Fruit fly (Drosophila melanogaster): ENCODE measurements around the gene eRF3.

dm6 chr2L:12473583-12473982 lies 39.3 kb downstream of the eRF3 start:
- no peak for TF ChIP-seq Hr4 (GFP tag; optimal IDR thresholded peaks at IDR 0.05)
- no peak for TF ChIP-seq CG6854 (GFP tag; optimal IDR thresholded peaks at IDR 0.05)
- no peak for TF ChIP-seq Sox14 (GFP tag; optimal IDR thresholded peaks at IDR 0.05)
- no peak for TF ChIP-seq topi (GFP tag; optimal IDR thresholded peaks at IDR 0.05)
- no peak for TF ChIP-seq svp (GFP tag)
- no peak for TF ChIP-seq CG32006 (GFP tag; optimal IDR thresholded peaks at IDR 0.05)
- TF ChIP-seq CG4318 (GFP tag; optimal IDR thresholded peaks at IDR 0.05) = no peak
- TF ChIP-seq vri (GFP tag; optimal IDR thresholded peaks at IDR 0.05) = no peak
- TF ChIP-seq cyc (GFP tag; optimal IDR thresholded peaks at IDR 0.05) = no peak
- no peak for TF ChIP-seq CG1621 (tag; optimal IDR thresholded peaks at IDR 0.05)
- no peak for TF ChIP-seq Eip75B (GFP tag; optimal IDR thresholded peaks at IDR 0.05)
- no peak for TF ChIP-seq Eip93F (GFP tag; optimal IDR thresholded peaks at IDR 0.05)
- TF ChIP-seq Eip78C (GFP tag) = no peak

Measured in whole organism, prepupa.